Worm (Caenorhabditis elegans) whole organism, L1 larva: ENCODE measurements around the gene C36C5.4.

Experiments
- ces-1 ChIP-seq: fragments of 150-350 bp; optimal IDR thresholded peaks from 2 replicates; lab custom pipeline; 2014; ENCODE audit warnings: missing biosample characterization, missing genetic modification reagents, missing genetic modification characterization
- dpl-1 ChIP-seq, 3 experiments: fragments of 150-350 bp in 2 of 3; sonication (generic microtip) in 1 of 3; optimal IDR thresholded peaks; 2 replicates each; lab custom pipeline; 2014 to 2017; ENCODE audit warnings: missing biosample characterization in 3 of 3, missing genetic modification characterization in 3 of 3, missing genetic modification reagents in 3 of 3
- ets-5 ChIP-seq: fragments of 200-800 bp; sonication (Bioruptor generic); IDR thresholded peaks from 2 replicates; pipeline ENCODE4 v1.3.6; 2022; ENCODE audit warnings: missing genetic modification characterization, missing compliant biosample characterization
- fkh-10 ChIP-seq: sonication (generic microtip); optimal IDR thresholded peaks from 2 replicates; lab custom pipeline; 2017; ENCODE audit warnings: missing biosample characterization, missing genetic modification reagents, missing genetic modification characterization
- fos-1 ChIP-seq: fragments of 150-350 bp; optimal IDR thresholded peaks from 2 replicates; lab custom pipeline; 2014; ENCODE audit warnings: missing biosample characterization, missing genetic modification characterization
- lin-35 ChIP-seq, 2 experiments: fragments of 150-350 bp; optimal IDR thresholded peaks; 2 replicates each; lab custom pipeline; 2014; ENCODE audit warnings: missing biosample characterization in 2 of 2, missing genetic modification characterization in 2 of 2, missing genetic modification reagents in 2 of 2
- lin-39 ChIP-seq: fragments of 150-350 bp; optimal IDR thresholded peaks from 2 replicates; lab custom pipeline; 2014; ENCODE audit warnings: missing biosample characterization, missing genetic modification reagents, missing genetic modification characterization
- lir-3 ChIP-seq: sonication (generic microtip); optimal IDR thresholded peaks from 2 replicates; lab custom pipeline; 2016; ENCODE audit warnings: mild to moderate bottlenecking, missing genetic modification characterization, moderate library complexity, missing compliant biosample characterization; ENCODE audit not compliant: poor library complexity
- nhr-84 ChIP-seq: sonication (generic microtip); optimal IDR thresholded peaks from 2 replicates; lab custom pipeline; 2017; ENCODE audit warnings: missing biosample characterization, missing genetic modification characterization
- rnt-1 ChIP-seq: sonication (generic microtip); optimal IDR thresholded peaks from 2 replicates; lab custom pipeline; 2016; ENCODE audit warnings: mild to moderate bottlenecking, missing genetic modification characterization, moderate library complexity, missing compliant biosample characterization
- unc-30 ChIP-seq: sonication (generic microtip); optimal IDR thresholded peaks from 2 replicates; lab custom pipeline; 2017; ENCODE audit warnings: missing biosample characterization, missing genetic modification characterization
- zag-1 ChIP-seq: fragments of 150-350 bp; optimal IDR thresholded peaks from 2 replicates; lab custom pipeline; 2014; ENCODE audit warnings: missing biosample characterization, missing genetic modification characterization

- no peak for TF ChIP-seq lir-3
- TF ChIP-seq lin-35 (GFP tag; optimal IDR thresholded peaks at IDR 0.05; lab: Kevin White, UChicago): no peak
- no peak for TF ChIP-seq fos-1 (tag; lab: Kevin White, UChicago)
- TF ChIP-seq fkh-10 (GFP tag; lab: Kevin White, UChicago): no peak
- no peak for TF ChIP-seq ets-5
- TF ChIP-seq unc-30 (tag; lab: Kevin White, UChicago): no peak
- no peak for TF ChIP-seq dpl-1 (GFP tag; optimal IDR thresholded peaks at IDR 0.05; lab: Kevin White, UChicago)
- TF ChIP-seq lin-39: no peak
- no peak for TF ChIP-seq ces-1 (GFP tag; lab: Kevin White, UChicago)
- TF ChIP-seq zag-1 (tag; lab: Kevin White, UChicago): no peak
- TF ChIP-seq rnt-1 (tag; lab: Kevin White, UChicago): no peak
- no peak for TF ChIP-seq nhr-84 (tag; lab: Kevin White, UChicago)
Measured at ce11 chrV:3124912-3125311, 41.4 kb upstream of the C36C5.4 start, which contains the start of gene Y73C8C.12.
